Worm (Caenorhabditis elegans) whole organism, midembryonic: ENCODE measurements around the gene lrr-1.

Experiments
- T22C8.4 ChIP-seq: fragments of 200-800 bp; sonication (Bioruptor generic); IDR thresholded peaks from 2 replicates; pipeline ENCODE4 v1.3.6; 2022; ENCODE audit warnings: missing genetic modification characterization, missing compliant biosample characterization
- cog-1 ChIP-seq: sonication (generic microtip); optimal IDR thresholded peaks from 2 replicates; lab custom pipeline; 2016; ENCODE audit warnings: missing genetic modification characterization, missing compliant biosample characterization
- flt-1 ChIP-seq: fragments of 200-800 bp; sonication (Bioruptor generic); IDR thresholded peaks from 2 replicates; pipeline ENCODE4 v1.3.6; 2022; ENCODE audit warnings: missing genetic modification characterization, missing compliant biosample characterization
- klf-2 ChIP-seq: fragments of 200-800 bp; sonication (Bioruptor generic); conservative IDR thresholded peaks from 2 replicates; pipeline ENCODE4 v1.3.6; 2022; ENCODE audit warnings: missing genetic modification reagents, missing genetic modification characterization, missing compliant biosample characterization
- med-1 ChIP-seq: sonication (generic microtip); optimal IDR thresholded peaks from 2 replicates; lab custom pipeline; 2017; ENCODE audit warnings: missing genetic modification characterization, mild to moderate bottlenecking, missing compliant biosample characterization, antibody characterized with exemption, missing genetic modification reagents; ENCODE audit not compliant: insufficient read depth
- ref-1 ChIP-seq: fragments of 200-800 bp; sonication (Bioruptor generic); conservative IDR thresholded peaks from 2 replicates; pipeline ENCODE4 v1.3.6; 2022; ENCODE audit warnings: missing genetic modification reagents, missing genetic modification characterization, missing compliant biosample characterization
- tab-1 ChIP-seq: fragments of 200-800 bp; sonication (Bioruptor generic); IDR thresholded peaks from 2 replicates; pipeline ENCODE4 v1.3.6; 2022; ENCODE audit warnings: missing genetic modification characterization, missing compliant biosample characterization
- ztf-23 ChIP-seq: fragments of 200-800 bp; sonication (Bioruptor generic); IDR thresholded peaks from 2 replicates; pipeline ENCODE4 v1.3.6; 2022; ENCODE audit warnings: missing genetic modification reagents, missing genetic modification characterization, missing compliant biosample characterization
- ztf-29 ChIP-seq: fragments of 200-800 bp; sonication (Bioruptor generic); IDR thresholded peaks from 2 replicates; pipeline ENCODE4 v1.3.6; 2022; ENCODE audit warnings: missing genetic modification reagents, missing genetic modification characterization, missing compliant biosample characterization

lrr-1 gene

DNA sequence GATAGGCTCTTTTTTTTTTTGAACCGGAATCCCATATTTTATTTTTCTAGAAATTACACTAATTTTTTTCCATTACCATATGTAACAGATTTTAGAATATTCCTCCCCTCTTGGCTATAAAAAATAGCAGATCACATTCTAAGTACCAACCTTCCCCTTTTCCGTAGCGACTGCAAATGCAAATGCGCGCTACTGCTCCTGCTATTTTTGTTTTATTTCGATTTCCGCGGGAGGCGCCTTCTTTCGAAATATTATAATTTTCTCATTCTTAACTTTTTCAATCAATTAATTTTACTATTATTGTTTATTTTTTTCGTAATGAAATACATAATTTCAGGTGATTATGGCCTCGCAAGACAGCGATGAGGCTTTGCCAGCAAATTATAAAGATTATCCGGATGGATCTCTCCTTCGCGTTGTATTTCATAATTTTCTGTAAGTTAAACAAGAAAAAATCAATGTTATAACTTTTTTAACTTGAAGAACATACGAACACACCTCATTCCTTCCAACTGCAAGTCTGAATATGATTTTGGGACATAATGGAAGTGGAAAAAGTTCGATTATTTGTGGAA is 25.6 kb upstream of the lrr-1 start, which contains the start of gene smc-5:
TSS of gene smc-5 (plus strand) at position 332 of the 575 bp plus-strand sequence.
- 0 out of 2 replicates have a peak, but pooled peaks have one; percentile 9 for TF ChIP-seq T22C8.4 (GFP tag; lab: Robert Waterston, UW)
- TF ChIP-seq med-1 (GFP tag; lab: Kevin White, UChicago), result no peak
- TF ChIP-seq ztf-29, result no peak
- TF ChIP-seq ztf-23 (GFP tag; lab: Robert Waterston, UW), result 0 out of 2 replicates have a peak, but pooled peaks have one; percentile 38
- TF ChIP-seq tab-1 (GFP tag; lab: Robert Waterston, UW), result no peak
- 0 out of 2 replicates have a peak, but pooled peaks have one; percentile 55 for TF ChIP-seq klf-2
- TF ChIP-seq ref-1 (GFP tag; lab: Robert Waterston, UW), result no peak
- peak; percentile 56; the same call in 1 of the 2 replicates for TF ChIP-seq flt-1 (GFP tag; lab: Robert Waterston, UW)
- peak; percentile 4 for TF ChIP-seq cog-1 (tag; lab: Kevin White, UChicago)

DNA sequence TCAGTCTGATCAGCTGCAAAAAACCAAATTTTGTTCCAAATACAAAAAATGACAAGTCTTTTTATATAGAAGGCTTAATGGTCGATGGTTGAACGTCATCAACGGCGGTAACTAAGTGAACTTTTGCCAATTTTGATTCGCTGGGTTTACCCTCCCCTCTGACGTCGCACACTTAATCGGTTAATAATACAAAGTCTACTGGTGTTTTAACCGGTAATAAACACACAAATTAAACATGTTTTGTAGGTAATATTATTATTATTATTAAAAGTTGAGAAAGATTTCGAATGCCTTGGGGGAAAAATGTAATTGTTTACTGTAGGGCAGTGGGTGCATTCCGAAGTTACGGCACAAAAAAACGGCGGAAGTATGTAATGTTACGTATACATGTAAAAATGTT is 24.5 kb upstream of the lrr-1 start, which contains the start of gene pho-12:
TSS of gene pho-12 (minus strand) at position 101 of the 400 bp plus-strand sequence.
- TF ChIP-seq cog-1 (tag; lab: Kevin White, UChicago) (no peak), T22C8.4 (GFP tag; lab: Robert Waterston, UW) (no peak), flt-1 (GFP tag; lab: Robert Waterston, UW) (no peak), tab-1 (GFP tag; lab: Robert Waterston, UW) (no peak), klf-2 (no peak), ref-1 (GFP tag; lab: Robert Waterston, UW) (no peak), med-1 (GFP tag; lab: Kevin White, UChicago) (no peak)

DNA sequence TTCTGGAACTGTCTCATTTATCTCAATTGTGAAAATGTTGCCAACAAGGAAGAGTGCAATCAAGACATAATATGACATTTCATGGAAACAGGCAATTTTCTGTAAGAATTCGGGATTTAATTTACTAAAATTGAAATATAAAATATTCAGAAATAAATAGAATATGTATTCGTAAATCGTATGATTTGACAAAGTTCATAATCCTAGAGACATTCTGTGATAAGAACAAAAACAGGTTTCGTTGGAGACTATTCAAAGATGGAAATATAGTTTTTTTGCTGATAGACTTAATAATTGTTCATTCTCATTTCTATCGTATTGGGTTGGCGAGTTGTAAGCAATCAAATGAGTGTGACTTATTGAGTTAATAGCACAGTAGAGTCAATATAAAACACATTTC is 21.8 kb upstream of the lrr-1 start, which contains the start of gene C27A2.12:
TSS of gene C27A2.12 (minus strand) at position 101 of the 400 bp plus-strand sequence.
- no peak for TF ChIP-seq tab-1 (GFP tag; lab: Robert Waterston, UW)
- no peak for TF ChIP-seq ref-1 (GFP tag; lab: Robert Waterston, UW)
- TF ChIP-seq med-1 (GFP tag; lab: Kevin White, UChicago), result no peak
- TF ChIP-seq ztf-23 (GFP tag; lab: Robert Waterston, UW), result no peak

DNA sequence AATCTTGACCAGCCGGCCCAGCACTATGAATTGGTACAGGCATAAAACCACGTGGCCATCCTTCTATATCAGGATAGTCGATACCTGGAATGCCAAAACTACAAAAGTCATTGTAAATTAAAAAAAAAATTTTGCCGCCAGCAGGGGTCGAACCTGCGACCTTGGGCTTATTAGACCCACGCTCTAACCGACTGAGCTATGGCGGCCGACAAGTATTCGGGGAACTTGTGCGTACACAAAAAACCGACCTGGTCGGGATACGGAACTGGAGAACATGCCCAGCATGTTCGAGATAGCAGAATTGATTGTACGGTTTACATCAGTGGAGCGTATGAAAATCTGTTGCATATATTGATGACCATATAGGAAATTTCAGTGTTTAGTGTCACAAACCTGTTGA is 21.1 kb upstream of the lrr-1 start:
- TF ChIP-seq flt-1 (GFP tag; lab: Robert Waterston, UW) (peak; percentile 81), T22C8.4 (GFP tag; lab: Robert Waterston, UW) (peak; percentile 43; the same call in 1 of the 2 replicates), tab-1 (GFP tag; lab: Robert Waterston, UW) (peak; percentile 74), ref-1 (GFP tag; lab: Robert Waterston, UW) (peak; percentile 68; the same call in 1 of the 2 replicates), cog-1 (tag; lab: Kevin White, UChicago) (no peak), ztf-29 (peak; percentile 78; the same call in 1 of the 2 replicates), klf-2 (no peak)

DNA sequence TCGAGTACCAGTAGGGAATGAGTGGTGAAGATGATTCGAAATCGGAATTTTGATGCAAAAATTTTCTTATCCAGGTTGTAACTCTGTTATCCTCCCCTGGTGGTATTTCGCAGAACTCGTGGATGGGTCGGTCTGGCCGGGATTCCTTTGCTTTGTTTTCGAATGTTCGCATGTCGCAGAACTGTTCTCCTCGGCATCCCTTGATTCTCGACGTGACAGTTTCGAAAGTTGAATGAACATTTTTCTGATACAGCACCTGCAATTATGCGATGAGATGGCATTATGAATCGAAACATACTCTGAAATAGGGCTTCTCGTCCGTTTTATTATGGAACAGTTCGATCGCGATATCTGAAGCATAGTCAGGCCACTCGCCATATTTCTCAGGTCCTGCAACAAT is 20.0 kb upstream of the lrr-1 start:
- TF ChIP-seq ztf-29, result no peak
- TF ChIP-seq ref-1 (GFP tag; lab: Robert Waterston, UW), result no peak
- TF ChIP-seq ztf-23 (GFP tag; lab: Robert Waterston, UW), result no peak
- TF ChIP-seq T22C8.4 (GFP tag; lab: Robert Waterston, UW), result no peak
- no peak for TF ChIP-seq tab-1 (GFP tag; lab: Robert Waterston, UW)
- no peak for TF ChIP-seq flt-1 (GFP tag; lab: Robert Waterston, UW)
- no peak for TF ChIP-seq med-1 (GFP tag; lab: Kevin White, UChicago)
- no peak for TF ChIP-seq cog-1 (tag; lab: Kevin White, UChicago)
- no peak for TF ChIP-seq klf-2

DNA sequence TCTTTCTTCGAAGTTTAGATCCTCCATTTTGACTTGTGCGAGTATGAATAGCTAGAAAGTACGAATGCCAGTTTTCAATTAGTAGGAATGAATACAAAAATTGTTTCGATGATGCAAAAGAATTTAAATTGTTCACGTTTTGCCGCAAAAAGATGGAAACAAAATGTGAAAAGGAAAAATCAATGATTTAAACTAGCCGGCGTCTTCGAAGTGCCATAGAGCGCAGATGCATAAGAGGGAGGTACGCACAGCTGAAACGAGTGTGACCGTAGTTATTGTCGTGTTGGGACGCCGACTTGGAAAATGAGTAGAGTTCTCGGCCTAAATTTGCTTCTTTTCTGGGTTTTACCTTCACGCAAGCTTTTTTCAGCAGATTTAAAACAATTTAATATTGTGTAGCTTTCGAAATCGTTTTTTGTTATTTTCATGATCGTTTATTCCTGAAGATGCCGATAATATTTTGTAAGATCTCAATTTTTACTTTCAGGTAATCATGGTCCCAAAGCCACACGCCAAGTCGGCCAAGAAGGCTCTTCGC is 19.0 kb upstream of the lrr-1 start, which contains the start of the genes ify-1 and rpl-22:
TSS of gene ify-1 (minus strand) at position 51 of the 538 bp plus-strand sequence.
TSS of gene rpl-22 (plus strand) at position 488 of the 538 bp plus-strand sequence.
- TF ChIP-seq ztf-23 (GFP tag; lab: Robert Waterston, UW) (peak; percentile 83), med-1 (GFP tag; lab: Kevin White, UChicago) (no peak), T22C8.4 (GFP tag; lab: Robert Waterston, UW) (peak; percentile 72; the same call in 1 of the 2 replicates), flt-1 (GFP tag; lab: Robert Waterston, UW) (peak; percentile 77), ref-1 (GFP tag; lab: Robert Waterston, UW) (no peak), cog-1 (tag; lab: Kevin White, UChicago) (peak; percentile 65), ztf-29 (no peak; the same call in 1 of the 2 replicates), tab-1 (GFP tag; lab: Robert Waterston, UW) (no peak), klf-2 (no peak)

DNA sequence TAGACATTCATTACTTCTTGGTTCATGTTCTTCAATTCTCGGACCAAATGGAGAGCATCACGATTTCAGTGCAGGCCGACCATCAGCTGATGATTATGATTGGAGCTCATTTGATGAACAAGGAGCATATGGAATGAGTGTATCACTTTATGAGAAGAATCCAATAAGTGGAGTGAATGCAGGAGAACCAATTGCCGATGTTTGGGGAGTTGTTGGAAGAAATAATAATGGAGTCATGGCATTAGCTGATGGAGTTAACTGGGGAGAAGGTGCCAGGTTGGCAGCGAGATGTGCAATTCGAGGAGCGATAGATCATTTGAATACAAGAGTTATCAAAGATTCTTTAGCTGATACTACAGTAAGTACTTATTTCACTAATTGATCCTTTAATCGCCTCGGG is 14.5 kb upstream of the lrr-1 start:
- no peak for TF ChIP-seq ztf-29

DNA sequence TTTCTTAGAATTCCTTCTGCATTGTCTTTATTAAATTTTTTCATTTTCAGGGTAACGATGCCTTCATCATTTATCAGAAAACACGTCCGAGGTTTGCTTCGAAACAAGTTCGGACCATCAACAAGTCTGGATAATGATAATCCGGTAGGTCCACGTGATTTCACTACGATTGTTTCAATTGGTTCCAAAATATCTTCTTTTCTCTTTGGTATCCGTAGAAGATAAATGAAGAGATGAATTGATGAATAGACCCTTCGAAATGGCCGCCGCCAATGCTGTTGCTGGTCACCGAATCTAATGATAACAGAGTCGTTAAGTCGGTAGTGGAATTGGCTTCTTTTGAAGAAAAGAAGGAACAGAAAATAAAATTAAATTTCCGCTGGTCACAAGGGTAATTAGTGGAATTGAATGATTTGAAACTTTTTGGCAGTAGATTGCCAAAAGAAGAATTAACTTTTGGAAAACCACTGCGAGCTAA is 13.7 kb upstream of the lrr-1 start, which contains the start of gene F33G12.6:
TSS of gene F33G12.6 (plus strand) at position 51 of the 478 bp plus-strand sequence.
- TF ChIP-seq tab-1 (GFP tag; lab: Robert Waterston, UW) (no peak), flt-1 (GFP tag; lab: Robert Waterston, UW) (no peak), klf-2 (no peak), ref-1 (GFP tag; lab: Robert Waterston, UW) (no peak), ztf-23 (GFP tag; lab: Robert Waterston, UW) (no peak), ztf-29 (no peak), med-1 (GFP tag; lab: Kevin White, UChicago) (no peak), T22C8.4 (GFP tag; lab: Robert Waterston, UW) (no peak)

DNA sequence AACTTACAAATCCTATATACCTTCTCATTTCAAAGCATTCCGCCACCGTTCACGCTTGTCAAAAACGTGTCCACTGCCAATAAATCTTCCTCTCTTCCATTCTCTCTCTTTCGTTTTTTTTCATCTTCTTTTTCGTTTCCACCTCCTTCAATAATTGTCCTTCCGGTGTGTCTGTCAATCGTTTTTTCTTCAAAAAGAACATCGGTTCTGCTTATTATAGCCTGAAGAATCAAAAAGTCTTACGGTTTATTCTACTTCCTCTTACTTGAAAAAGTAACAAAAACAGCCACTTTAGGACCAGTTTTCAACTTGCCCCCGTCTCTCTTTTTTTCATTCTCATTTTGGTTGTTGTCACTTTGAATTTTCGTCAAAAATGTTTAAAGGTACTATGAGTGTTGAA is 13.0 kb upstream of the lrr-1 start:
- no peak for TF ChIP-seq med-1 (GFP tag; lab: Kevin White, UChicago)
- no peak for TF ChIP-seq ztf-23 (GFP tag; lab: Robert Waterston, UW)
- TF ChIP-seq flt-1 (GFP tag; lab: Robert Waterston, UW), result no peak
- TF ChIP-seq klf-2, result no peak
- TF ChIP-seq tab-1 (GFP tag; lab: Robert Waterston, UW), result no peak
- no peak for TF ChIP-seq ref-1 (GFP tag; lab: Robert Waterston, UW)
- TF ChIP-seq T22C8.4 (GFP tag; lab: Robert Waterston, UW), result no peak
- no peak for TF ChIP-seq cog-1 (tag; lab: Kevin White, UChicago)
